Fruit fly (Drosophila melanogaster): ENCODE data around the gene Cht7.

Cht7 gene

DNA sequence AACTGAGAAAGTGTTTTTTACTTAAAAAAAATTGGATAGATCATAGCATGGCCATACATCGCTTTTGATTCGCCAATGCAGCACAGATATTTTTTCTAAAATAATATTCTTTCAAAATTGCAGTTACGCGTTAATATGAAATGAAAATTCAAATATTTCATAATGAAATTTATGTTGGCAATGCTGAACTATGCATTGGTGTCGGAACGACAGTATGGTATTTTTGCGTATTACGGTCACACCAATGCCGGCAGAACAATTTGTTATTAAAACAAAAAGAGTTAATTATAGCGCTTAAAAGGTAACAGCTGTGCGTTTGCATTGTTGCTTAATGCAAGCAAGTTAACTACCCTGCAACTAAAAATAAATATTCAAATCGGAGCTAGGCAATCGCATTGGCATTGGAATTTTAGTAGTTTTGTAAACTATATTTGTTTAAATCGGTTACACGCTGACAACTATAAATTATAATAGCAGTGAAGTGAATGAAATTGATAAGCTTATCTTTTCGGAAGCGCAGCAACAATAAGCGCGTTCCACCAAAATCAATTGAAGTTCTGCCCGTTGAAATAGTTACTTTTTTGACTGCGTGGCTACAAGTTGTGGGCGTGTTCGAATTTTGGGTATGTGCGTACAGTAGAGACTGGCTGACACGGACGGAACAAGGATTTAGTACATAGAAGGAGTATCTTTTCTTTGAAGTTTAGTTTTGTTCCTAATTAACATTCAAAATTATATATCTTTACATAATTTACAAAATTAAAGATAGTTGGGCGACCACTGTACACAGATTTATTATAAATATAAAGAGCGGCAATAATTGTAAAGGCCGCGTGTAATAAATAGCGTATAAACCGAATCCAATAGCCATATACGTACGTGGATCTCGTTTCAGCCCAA, 64.4 kb downstream of the Cht7 start, which contains the start of gene Prx4 (continued):
- TF ChIP-seq gce (GFP tag; IDR thresholded peaks at IDR 0.05) (peak; percentile 66; the same call in 2 of the 3 replicates), Kr (GFP tag; optimal IDR thresholded peaks at IDR 0.05) (no peak), Mrtf (GFP tag; IDR thresholded peaks at IDR 0.05) (peak; percentile 75), Awh (GFP tag; IDR thresholded peaks at IDR 0.05) (peak; percentile 86), odd (GFP tag; optimal IDR thresholded peaks at IDR 0.05) (peak; percentile 49), peb (GFP tag; IDR thresholded peaks at IDR 0.05) (peak; percentile 41; the same call in 1 of the 2 replicates), fru (optimal IDR thresholded peaks at IDR 0.05) (no peak), disco-r (GFP tag; optimal IDR thresholded peaks at IDR 0.05) (no peak), Dip2 (GFP tag; IDR thresholded peaks at IDR 0.05) (no peak), CG13624 (GFP tag; optimal IDR thresholded peaks at IDR 0.05) (peak; percentile 26), Hmx (GFP tag; optimal IDR thresholded peaks at IDR 0.05) (no peak), CG10147 (GFP tag; optimal IDR thresholded peaks at IDR 0.05) (peak; percentile 52), CG1603 (tag; optimal IDR thresholded peaks at IDR 0.05) (peak; percentile 60), pho (GFP tag; optimal IDR thresholded peaks at IDR 0.05) (no peak), CG12071 (GFP tag; optimal IDR thresholded peaks at IDR 0.05) (no peak), hth (optimal IDR thresholded peaks at IDR 0.05) (no peak), crol (GFP tag; IDR thresholded peaks at IDR 0.05) (no peak), CG13775 (GFP tag; optimal IDR thresholded peaks at IDR 0.05) (peak; percentile 62), da (GFP tag; optimal IDR thresholded peaks at IDR 0.05) (no peak), CG4617 (GFP tag; optimal IDR thresholded peaks at IDR 0.05; ENCODE audit: borderline replicate concordance) (no peak), C15 (GFP tag; IDR thresholded peaks at IDR 0.05) (0 out of 3 replicates have a peak, but pooled peaks have one; percentile 63), CG8388 (GFP tag; optimal IDR thresholded peaks at IDR 0.05) (peak; percentile 74), sr (GFP tag; IDR thresholded peaks at IDR 0.05) (peak; percentile 61; the same call in 1 of the 3 replicates), Fer3 (tag; optimal IDR thresholded peaks at IDR 0.05) (peak; percentile 81), CG16815 (GFP tag; optimal IDR thresholded peaks at IDR 0.05) (peak; percentile 58), CG7839 (tag; optimal IDR thresholded peaks at IDR 0.05) (peak; percentile 84), shn (GFP tag; optimal IDR thresholded peaks at IDR 0.05) (no peak), Aef1 (GFP tag; IDR thresholded peaks at IDR 0.05) (peak; percentile 76), chm (GFP tag; IDR thresholded peaks at IDR 0.05) (peak; percentile 69), Adf1 (GFP tag; IDR thresholded peaks at IDR 0.05) (peak; percentile 17; the same call in 1 of the 2 replicates), CG4404 (GFP tag; IDR thresholded peaks at IDR 0.05) (0 out of 2 replicates have a peak, but pooled peaks have one; percentile 36), kni (GFP tag; optimal IDR thresholded peaks at IDR 0.05) (no peak), CG2129 (GFP tag; IDR thresholded peaks at IDR 0.05; ENCODE audit: partially characterized antibody) (no peak), dmrt99B (tag; optimal IDR thresholded peaks at IDR 0.05) (peak; percentile 87), sisA (GFP tag; IDR thresholded peaks at IDR 0.05) (peak; percentile 86), CG13424 (tag; optimal IDR thresholded peaks at IDR 0.05) (peak; percentile 64), Lhr (GFP tag; optimal IDR thresholded peaks at IDR 0.05) (no peak), Hey (tag; optimal IDR thresholded peaks at IDR 0.05) (no peak), nerfin-2 (GFP tag; IDR thresholded peaks at IDR 0.05; ENCODE audit: partially characterized antibody) (no peak), HmgZ (tag; optimal IDR thresholded peaks at IDR 0.05) (peak; percentile 16), CG34376 (GFP tag; optimal IDR thresholded peaks at IDR 0.05) (no peak), ara (GFP tag; IDR thresholded peaks at IDR 0.05) (peak; percentile 60; the same call in 1 of the 2 replicates), D (optimal IDR thresholded peaks at IDR 0.05) (no peak), D (GFP tag; optimal IDR thresholded peaks at IDR 0.05) (peak; percentile 37), seq (GFP tag; IDR thresholded peaks at IDR 0.05) (peak; percentile 73), btn (GFP tag; optimal IDR thresholded peaks at IDR 0.05) (no peak), psq (GFP tag; optimal IDR thresholded peaks at IDR 0.05) (no peak), CG8478 (optimal IDR thresholded peaks at IDR 0.05) (no peak), CG12236 (GFP tag; optimal IDR thresholded peaks at IDR 0.05) (no peak), Lpt (GFP tag; optimal IDR thresholded peaks at IDR 0.05) (no peak)

All from whole organism, embryonic.